Fruit fly (Drosophila melanogaster) whole organism, prepupa: ENCODE results near the gene CG42233.

Experiments used
- CG11762 ChIP-seq: fragments of 200-800 bp; sonication (Bioruptor generic); optimal IDR thresholded peaks from 3 replicates; lab custom pipeline; 2016; ENCODE audit warnings: missing biosample characterization, missing genetic modification characterization; ENCODE audit not compliant: insufficient read depth
- CG11902 ChIP-seq: fragments of 200-800 bp; sonication (Bioruptor generic); optimal IDR thresholded peaks from 3 replicates; lab custom pipeline; 2016; ENCODE audit warnings: missing biosample characterization, missing genetic modification characterization
- CG15336 ChIP-seq: fragments of 200-800 bp; sonication (Bioruptor generic); IDR thresholded peaks from 2 replicates; pipeline ENCODE4 v1.3.6; 2022; ENCODE audit warnings: missing biosample characterization, missing genetic modification characterization
- CG16779 ChIP-seq: fragments of 200-800 bp; sonication (Bioruptor generic); optimal IDR thresholded peaks from 3 replicates; lab custom pipeline; 2017; ENCODE audit warnings: missing biosample characterization, mild to moderate bottlenecking, missing genetic modification characterization
- CG3032 ChIP-seq: fragments of 200-800 bp; optimal IDR thresholded peaks from 2 replicates; lab custom pipeline; 2019; ENCODE audit warnings: missing biosample characterization, mild to moderate bottlenecking, missing genetic modification characterization, moderate library complexity
- CG31627 ChIP-seq: fragments of 200-800 bp; sonication (Bioruptor generic); optimal IDR thresholded peaks from 3 replicates; lab custom pipeline; 2016; ENCODE audit warnings: missing biosample characterization, missing genetic modification characterization
- CG34406 ChIP-seq: fragments of 200-800 bp; sonication (Bioruptor generic); optimal IDR thresholded peaks from 3 replicates; lab custom pipeline; 2016; ENCODE audit warnings: missing biosample characterization, missing genetic modification characterization
- CG6163 ChIP-seq: fragments of 200-800 bp; sonication (Bioruptor generic); IDR thresholded peaks from 3 replicates; pipeline ENCODE4 v1.3.6; 2022; ENCODE audit warnings: missing biosample characterization, missing genetic modification characterization
- CG6792 ChIP-seq: fragments of 200-800 bp; sonication (Bioruptor generic); optimal IDR thresholded peaks from 3 replicates; lab custom pipeline; 2016; ENCODE audit warnings: missing biosample characterization, missing genetic modification characterization
- CG6854 ChIP-seq: fragments of 200-800 bp; sonication (Bioruptor generic); optimal IDR thresholded peaks from 2 replicates; lab custom pipeline; 2017; ENCODE audit warnings: missing biosample characterization, mild to moderate bottlenecking, missing genetic modification characterization
- CG7368 ChIP-seq: fragments of 200-800 bp; sonication (Bioruptor generic); optimal IDR thresholded peaks from 3 replicates; lab custom pipeline; 2016; ENCODE audit warnings: missing biosample characterization, missing genetic modification characterization
- CG8119 ChIP-seq: fragments of 200-800 bp; sonication (Bioruptor generic); IDR thresholded peaks from 3 replicates; pipeline ENCODE4 v1.3.6; 2022; ENCODE audit warnings: missing biosample characterization, missing genetic modification characterization
- CG8632 ChIP-seq: fragments of 200-800 bp; sonication (Bioruptor generic); optimal IDR thresholded peaks from 3 replicates; lab custom pipeline; 2016; ENCODE audit warnings: missing biosample characterization, missing genetic modification characterization
- CG9139 ChIP-seq: fragments of 200-800 bp; sonication (Bioruptor generic); optimal IDR thresholded peaks from 3 replicates; lab custom pipeline; 2017; ENCODE audit warnings: missing biosample characterization, mild to moderate bottlenecking, missing genetic modification characterization
- Eip75B ChIP-seq: fragments of 200-800 bp; sonication (Bioruptor generic); optimal IDR thresholded peaks from 3 replicates; lab custom pipeline; 2016; ENCODE audit warnings: missing biosample characterization, missing genetic modification characterization
- Eip78C ChIP-seq: fragments of 200-800 bp; sonication (Bioruptor generic); peaks from one replicate; lab custom pipeline; 2016; ENCODE audit warnings: missing biosample characterization, missing genetic modification characterization
- Eip93F ChIP-seq: fragments of 200-800 bp; sonication (Bioruptor generic); optimal IDR thresholded peaks from 2 replicates; lab custom pipeline; 2016; ENCODE audit warnings: missing biosample characterization, mild to moderate bottlenecking, missing genetic modification characterization
- Hr38 ChIP-seq: sonication (Bioruptor generic); optimal IDR thresholded peaks from 2 replicates; lab custom pipeline; 2016; ENCODE audit warnings: missing biosample characterization, missing genetic modification characterization
- Hr39 ChIP-seq: fragments of 200-800 bp; sonication (Bioruptor generic); optimal IDR thresholded peaks from 2 replicates; lab custom pipeline; 2016; ENCODE audit warnings: missing biosample characterization, missing genetic modification characterization
- Hr4 ChIP-seq: fragments of 200-800 bp; sonication (Bioruptor generic); optimal IDR thresholded peaks from 3 replicates; lab custom pipeline; 2016; ENCODE audit warnings: missing biosample characterization, missing genetic modification characterization
- Smox ChIP-seq: fragments of 200-800 bp; sonication (Bioruptor generic); optimal IDR thresholded peaks from 3 replicates; lab custom pipeline; 2016; ENCODE audit warnings: missing biosample characterization, missing genetic modification characterization
- Sox14 ChIP-seq: fragments of 200-800 bp; sonication (Bioruptor generic); optimal IDR thresholded peaks from 3 replicates; lab custom pipeline; 2016; ENCODE audit warnings: missing biosample characterization, missing genetic modification characterization
- Sox15 ChIP-seq: fragments of 200-800 bp; sonication (Bioruptor generic); optimal IDR thresholded peaks from 3 replicates; lab custom pipeline; 2016; ENCODE audit warnings: missing biosample characterization, missing genetic modification characterization
- achi ChIP-seq: fragments of 200-800 bp; sonication (Bioruptor generic); optimal IDR thresholded peaks from 3 replicates; lab custom pipeline; 2016; ENCODE audit warnings: missing biosample characterization, missing genetic modification characterization
- acj6 ChIP-seq: fragments of 200-800 bp; sonication (Bioruptor generic); optimal IDR thresholded peaks from 3 replicates; lab custom pipeline; 2016; ENCODE audit warnings: missing biosample characterization, missing genetic modification characterization
- cyc ChIP-seq: fragments of 200-800 bp; sonication (Bioruptor generic); optimal IDR thresholded peaks from 3 replicates; lab custom pipeline; 2016; ENCODE audit warnings: missing biosample characterization, missing genetic modification characterization
- dac ChIP-seq: fragments of 200-800 bp; sonication (Bioruptor generic); optimal IDR thresholded peaks from 2 replicates; lab custom pipeline; 2017; ENCODE audit warnings: missing biosample characterization, mild to moderate bottlenecking, missing genetic modification characterization
- dsx ChIP-seq: fragments of 200-800 bp; optimal IDR thresholded peaks from 3 replicates; lab custom pipeline; 2019; ENCODE audit warnings: missing biosample characterization, mild to moderate bottlenecking, missing genetic modification characterization, moderate library complexity; ENCODE audit not compliant: poor library complexity, severe bottlenecking
- eg ChIP-seq: fragments of 200-800 bp; sonication (Bioruptor generic); IDR thresholded peaks from 3 replicates; pipeline ENCODE4 v1.3.6; 2022; ENCODE audit warnings: missing biosample characterization, missing genetic modification characterization
- esn ChIP-seq: fragments of 200-800 bp; sonication (Bioruptor generic); optimal IDR thresholded peaks from 2 replicates; lab custom pipeline; 2016; ENCODE audit warnings: missing biosample characterization, mild to moderate bottlenecking, missing genetic modification characterization, moderate library complexity
- fd85E ChIP-seq: fragments of 200-800 bp; sonication (Bioruptor generic); optimal IDR thresholded peaks from 3 replicates; lab custom pipeline; 2016; ENCODE audit warnings: missing biosample characterization, missing genetic modification characterization
- lz ChIP-seq: fragments of 200-800 bp; sonication (Bioruptor generic); optimal IDR thresholded peaks from 3 replicates; lab custom pipeline; 2016; ENCODE audit warnings: missing biosample characterization, missing genetic modification characterization
- net ChIP-seq: fragments of 200-800 bp; sonication (Bioruptor generic); optimal IDR thresholded peaks from 3 replicates; lab custom pipeline; 2016; ENCODE audit warnings: missing biosample characterization, missing genetic modification characterization
- pdm3 ChIP-seq: fragments of 200-800 bp; sonication (Bioruptor generic); optimal IDR thresholded peaks from 3 replicates; lab custom pipeline; 2016; ENCODE audit warnings: missing biosample characterization, missing genetic modification characterization
- ss ChIP-seq, 2 experiments: fragments of 200-800 bp; sonication (Bioruptor generic); optimal IDR thresholded peaks; 2 replicates in 1 of 2; 3 replicates in 1 of 2; lab custom pipeline; 2017 to 2018; ENCODE audit warnings: mild to moderate bottlenecking in 2 of 2, missing biosample characterization in 2 of 2, missing genetic modification characterization in 2 of 2, moderate library complexity in 1 of 2
- svp ChIP-seq: fragments of 200-800 bp; sonication (Bioruptor generic); peaks from one replicate; lab custom pipeline; 2016; ENCODE audit warnings: missing biosample characterization, missing genetic modification characterization
- topi ChIP-seq: fragments of 200-800 bp; sonication (Bioruptor generic); optimal IDR thresholded peaks from 3 replicates; lab custom pipeline; 2016; ENCODE audit warnings: missing biosample characterization, missing genetic modification characterization
- vri ChIP-seq: fragments of 200-800 bp; sonication (Bioruptor generic); optimal IDR thresholded peaks from 3 replicates; lab custom pipeline; 2016; ENCODE audit warnings: missing biosample characterization, mild to moderate bottlenecking, missing genetic modification characterization

Gene CG42233

dm6 chr3R:31776583-31777362 lies 28.3 kb downstream of the CG42233 start, which contains the start of the genes CG2126 and faf (continued):
- TF ChIP-seq CG6792 (GFP tag; lab: Kevin White, UChicago) = peak; percentile 53
- no peak for TF ChIP-seq pdm3 (GFP tag; lab: Kevin White, UChicago)
- TF ChIP-seq Hr38 (GFP tag; lab: Kevin White, UChicago) = no peak
- TF ChIP-seq CG31627 (GFP tag; lab: Kevin White, UChicago) = no peak
- TF ChIP-seq CG11902 = no peak
- peak; percentile 60 for TF ChIP-seq lz (GFP tag; lab: Kevin White, UChicago)
- no peak for TF ChIP-seq dac (GFP tag; lab: Kevin White, UChicago)
- peak; percentile 70 for TF ChIP-seq CG8632
- no peak for TF ChIP-seq Hr39 (GFP tag; lab: Kevin White, UChicago)
- TF ChIP-seq CG11762 (GFP tag; lab: Kevin White, UChicago) = peak; percentile 39
- TF ChIP-seq net (GFP tag; lab: Kevin White, UChicago) = peak; percentile 64
- TF ChIP-seq CG6163 (GFP tag; lab: Robert Waterston, UW) = peak; percentile 64; the same call in 2 of the 3 replicates
- TF ChIP-seq vri (GFP tag; lab: Kevin White, UChicago) = peak; percentile 5
- TF ChIP-seq eg = peak; percentile 75
- no peak for TF ChIP-seq dsx (GFP tag; lab: Kevin White, UChicago)
- TF ChIP-seq Sox14 (GFP tag; lab: Kevin White, UChicago) = peak; percentile 44
- TF ChIP-seq fd85E (GFP tag; lab: Kevin White, UChicago) = no peak
- TF ChIP-seq esn (GFP tag; lab: Kevin White, UChicago) = peak; percentile 68
- no peak for TF ChIP-seq Smox (GFP tag; lab: Kevin White, UChicago)

dm6 chr3R:31771790-31772576 lies 33.1 kb downstream of the CG42233 start, which contains the start of the genes betaGlu and sip3:
Gene betaGlu, minus strand, starts transcription at chr3R:31771848.
Gene sip3, plus strand, starts transcription at chr3R:31772219.
- TF ChIP-seq net (GFP tag; lab: Kevin White, UChicago) = no peak
- peak; percentile 90 for TF ChIP-seq svp
- TF ChIP-seq Sox15 (GFP tag; lab: Kevin White, UChicago) = no peak
- TF ChIP-seq achi (GFP tag; lab: Kevin White, UChicago) = peak; percentile 61
- peak; percentile 1 for TF ChIP-seq acj6 (GFP tag; lab: Kevin White, UChicago)
- peak; percentile 21 for TF ChIP-seq Hr39 (GFP tag; lab: Kevin White, UChicago)
- peak; percentile 14 for TF ChIP-seq Hr4 (GFP tag; lab: Kevin White, UChicago)
- TF ChIP-seq CG3032 (tag; lab: Kevin White, UChicago) = peak; percentile 6
- no peak for TF ChIP-seq CG8119 (GFP tag; lab: Robert Waterston, UW)
- TF ChIP-seq topi = peak; percentile 33
- TF ChIP-seq Sox14 (GFP tag; lab: Kevin White, UChicago) = peak; percentile 40
- peak in 1 of 2 experiments; percentile 4 for TF ChIP-seq ss (GFP tag; optimal IDR thresholded peaks at IDR 0.05; lab: Kevin White, UChicago)
- no peak for TF ChIP-seq CG9139 (GFP tag; lab: Kevin White, UChicago)
- no peak for TF ChIP-seq CG15336
- peak; percentile 74 for TF ChIP-seq vri (GFP tag; lab: Kevin White, UChicago)
- TF ChIP-seq fd85E (GFP tag; lab: Kevin White, UChicago) = no peak
- no peak for TF ChIP-seq Hr38 (GFP tag; lab: Kevin White, UChicago)
- no peak for TF ChIP-seq CG7368
- no peak for TF ChIP-seq CG6792 (GFP tag; lab: Kevin White, UChicago)
- TF ChIP-seq CG31627 (GFP tag; lab: Kevin White, UChicago) = peak; percentile 26
- TF ChIP-seq CG11902 = no peak
- peak; percentile 82 for TF ChIP-seq Eip78C (GFP tag; lab: Kevin White, UChicago)
- TF ChIP-seq CG6854 (GFP tag; lab: Kevin White, UChicago) = no peak
- TF ChIP-seq CG11762 (GFP tag; lab: Kevin White, UChicago) = no peak
- no peak for TF ChIP-seq CG8632
- TF ChIP-seq CG34406 (GFP tag; lab: Kevin White, UChicago) = no peak
- no peak for TF ChIP-seq CG16779 (tag; lab: Kevin White, UChicago)
- TF ChIP-seq Eip93F (GFP tag; lab: Kevin White, UChicago) = no peak
- peak; percentile 18 for TF ChIP-seq Eip75B
- peak; percentile 48 for TF ChIP-seq esn (GFP tag; lab: Kevin White, UChicago)
- peak; percentile 12 for TF ChIP-seq cyc
- TF ChIP-seq, all 60 proteins: peak for 15
